Fruit fly (Drosophila melanogaster) whole organism, embryonic: Measurements from ENCODE around the gene CG12177.

ENCODE experiments used
- CG10267 ChIP-seq: fragments of 200-800 bp; sonication (Bioruptor generic); optimal IDR thresholded peaks from 2 replicates; lab custom pipeline; 2018; ENCODE audit warnings: missing biosample characterization, mild to moderate bottlenecking, missing genetic modification characterization, moderate library complexity
- CG11723 ChIP-seq: fragments of 200-800 bp; sonication (Bioruptor generic); optimal IDR thresholded peaks from 2 replicates; lab custom pipeline; 2017; ENCODE audit warnings: missing biosample characterization, mild to moderate bottlenecking, missing genetic modification characterization
- CG12659 ChIP-seq: fragments of 200-800 bp; sonication (Bioruptor generic); optimal IDR thresholded peaks from 3 replicates; lab custom pipeline; 2017; ENCODE audit warnings: mild to moderate bottlenecking, missing biosample characterization, missing genetic modification reagents, missing genetic modification characterization
- CG14860 ChIP-seq: fragments of 200-800 bp; sonication (Bioruptor generic); IDR thresholded peaks from 3 replicates; pipeline ENCODE4 v1.3.6; 2022; ENCODE audit warnings: missing biosample characterization, missing genetic modification characterization; ENCODE audit not compliant: partially characterized antibody
- CG17568 ChIP-seq: fragments of 200-800 bp; sonication (Bioruptor generic); optimal IDR thresholded peaks from 2 replicates; lab custom pipeline; 2018; ENCODE audit warnings: missing biosample characterization, mild to moderate bottlenecking, missing genetic modification characterization, moderate library complexity
- CG18619 ChIP-seq: fragments of 200-800 bp; sonication (Bioruptor generic); optimal IDR thresholded peaks from 3 replicates; lab custom pipeline; 2017; ENCODE audit warnings: missing biosample characterization, mild to moderate bottlenecking, missing genetic modification characterization
- CG2116 ChIP-seq: fragments of 200-800 bp; sonication (Bioruptor generic); optimal IDR thresholded peaks from 3 replicates; lab custom pipeline; 2018; ENCODE audit warnings: missing biosample characterization, mild to moderate bottlenecking, missing genetic modification characterization
- CG2129 ChIP-seq: fragments of 200-800 bp; sonication (Bioruptor generic); IDR thresholded peaks from 2 replicates; pipeline ENCODE4 v1.3.6; 2022; ENCODE audit warnings: missing biosample characterization, missing genetic modification characterization; ENCODE audit not compliant: partially characterized antibody
- CG30020 ChIP-seq: fragments of 200-800 bp; optimal IDR thresholded peaks from 2 replicates; lab custom pipeline; 2019; ENCODE audit warnings: missing biosample characterization, mild to moderate bottlenecking, missing genetic modification characterization, moderate library complexity
- CG34224 ChIP-seq: fragments of 200-800 bp; sonication (Bioruptor generic); IDR thresholded peaks from 3 replicates; pipeline ENCODE4 v1.3.6; 2022; ENCODE audit warnings: missing biosample characterization, missing genetic modification characterization; ENCODE audit not compliant: partially characterized antibody
- CG34422 ChIP-seq: fragments of 200-800 bp; sonication (Bioruptor generic); IDR thresholded peaks from 3 replicates; pipeline ENCODE4 v1.3.6; 2022; ENCODE audit warnings: missing biosample characterization, missing genetic modification characterization
- CG3995 ChIP-seq: fragments of 200-800 bp; sonication (Bioruptor generic); optimal IDR thresholded peaks from 3 replicates; lab custom pipeline; 2016; ENCODE audit warnings: missing biosample characterization, missing genetic modification characterization
- CG42726 ChIP-seq: fragments of 200-800 bp; sonication (Bioruptor generic); IDR thresholded peaks from 2 replicates; pipeline ENCODE4 v1.3.6; 2022; ENCODE audit warnings: missing biosample characterization, missing genetic modification characterization; ENCODE audit not compliant: partially characterized antibody
- CG4328 ChIP-seq: fragments of 200-800 bp; sonication (Bioruptor generic); optimal IDR thresholded peaks from 3 replicates; lab custom pipeline; 2017; ENCODE audit warnings: missing biosample characterization, missing genetic modification reagents, missing genetic modification characterization
- CG4617 ChIP-seq: fragments of 200-800 bp; sonication (Bioruptor generic); optimal IDR thresholded peaks from 3 replicates; lab custom pipeline; 2016; ENCODE audit warnings: missing biosample characterization, missing genetic modification characterization, borderline replicate concordance
- CG6791 ChIP-seq: fragments of 200-800 bp; sonication (Bioruptor generic); IDR thresholded peaks from 3 replicates; pipeline ENCODE4 v1.3.6; 2022; ENCODE audit warnings: missing biosample characterization, missing genetic modification characterization; ENCODE audit not compliant: partially characterized antibody
- CG6854 ChIP-seq: fragments of 200-800 bp; sonication (Bioruptor generic); optimal IDR thresholded peaks from 3 replicates; lab custom pipeline; 2017; ENCODE audit warnings: missing biosample characterization, mild to moderate bottlenecking, missing genetic modification characterization
- CG7963 ChIP-seq: fragments of 200-800 bp; sonication (Bioruptor generic); IDR thresholded peaks from 3 replicates; pipeline ENCODE4 v1.3.6; 2022; ENCODE audit warnings: missing biosample characterization, missing genetic modification characterization; ENCODE audit not compliant: partially characterized antibody
- Doc3 ChIP-seq: fragments of 200-800 bp; sonication (Bioruptor generic); IDR thresholded peaks from 3 replicates; pipeline ENCODE4 v1.3.6; 2022; ENCODE audit warnings: missing biosample characterization, missing genetic modification characterization; ENCODE audit not compliant: partially characterized antibody
- Dref ChIP-seq: fragments of 200-800 bp; sonication (Bioruptor generic); IDR thresholded peaks from 2 replicates; pipeline ENCODE4 v1.3.6; 2022; ENCODE audit warnings: missing biosample characterization, missing genetic modification characterization
- Elba2 ChIP-seq: fragments of 200-800 bp; sonication (Bioruptor generic); optimal IDR thresholded peaks from 3 replicates; lab custom pipeline; 2016; ENCODE audit warnings: missing biosample characterization, missing genetic modification characterization
- Ets97D ChIP-seq: fragments of 200-800 bp; sonication (Bioruptor generic); optimal IDR thresholded peaks from 3 replicates; lab custom pipeline; 2016; ENCODE audit warnings: missing biosample characterization, missing genetic modification characterization
- MBD-R2 ChIP-seq: fragments of 200-800 bp; sonication (Bioruptor generic); IDR thresholded peaks from 2 replicates; pipeline ENCODE4 v1.3.6; 2022; ENCODE audit warnings: missing biosample characterization, missing genetic modification characterization
- Mad ChIP-seq: fragments of 200-800 bp; sonication (Bioruptor generic); optimal IDR thresholded peaks from 2 replicates; lab custom pipeline; 2016; ENCODE audit warnings: missing biosample characterization, missing genetic modification characterization
- NK7.1 ChIP-seq: fragments of 200-800 bp; sonication (Bioruptor generic); optimal IDR thresholded peaks from 3 replicates; lab custom pipeline; 2016; ENCODE audit warnings: missing biosample characterization, missing genetic modification characterization
- Scr ChIP-seq: fragments of 200-800 bp; sonication (Bioruptor generic); IDR thresholded peaks from 2 replicates; pipeline ENCODE4 v1.3.6; 2022; ENCODE audit warnings: missing biosample characterization, missing genetic modification characterization; ENCODE audit not compliant: partially characterized antibody
- amos ChIP-seq: fragments of 200-800 bp; sonication (Bioruptor generic); IDR thresholded peaks from 2 replicates; pipeline ENCODE4 v1.3.6; 2022; ENCODE audit warnings: missing biosample characterization, missing genetic modification characterization; ENCODE audit not compliant: partially characterized antibody
- ato ChIP-seq: fragments of 200-800 bp; sonication (Bioruptor generic); IDR thresholded peaks from 2 replicates; pipeline ENCODE4 v1.3.6; 2022; ENCODE audit warnings: missing biosample characterization, missing genetic modification characterization; ENCODE audit not compliant: partially characterized antibody
- chinmo ChIP-seq: fragments of 200-800 bp; sonication (Bioruptor generic); IDR thresholded peaks from 4 replicates; pipeline ENCODE4 v1.3.6; 2022; ENCODE audit warnings: missing biosample characterization, missing genetic modification characterization; ENCODE audit not compliant: partially characterized antibody
- crol ChIP-seq: fragments of 200-800 bp; sonication (Bioruptor generic); IDR thresholded peaks from 2 replicates; pipeline ENCODE4 v1.3.6; 2022; ENCODE audit warnings: missing biosample characterization, missing genetic modification characterization
- crp ChIP-seq, 2 experiments: fragments of 200-800 bp; sonication (Bioruptor generic); optimal IDR thresholded peaks; 2 replicates in 1 of 2; 3 replicates in 1 of 2; lab custom pipeline; 2017; ENCODE audit warnings: missing biosample characterization in 2 of 2, missing genetic modification characterization in 2 of 2, mild to moderate bottlenecking in 1 of 2, moderate library complexity in 1 of 2
- ftz-f1 ChIP-seq: fragments of 200-800 bp; sonication (Bioruptor generic); optimal IDR thresholded peaks from 2 replicates; lab custom pipeline; 2016; ENCODE audit warnings: missing biosample characterization, missing genetic modification characterization
- grn ChIP-seq: fragments of 200-800 bp; sonication (Bioruptor generic); optimal IDR thresholded peaks from 3 replicates; lab custom pipeline; 2017; ENCODE audit warnings: missing biosample characterization, missing genetic modification characterization
- hbn ChIP-seq: fragments of 200-800 bp; sonication (Bioruptor generic); IDR thresholded peaks from 2 replicates; pipeline ENCODE4 v1.3.6; 2022; ENCODE audit warnings: missing biosample characterization, missing genetic modification characterization; ENCODE audit not compliant: partially characterized antibody
- lilli ChIP-seq: fragments of 200-800 bp; sonication (Bioruptor generic); optimal IDR thresholded peaks from 3 replicates; lab custom pipeline; 2016; ENCODE audit warnings: missing biosample characterization, missing genetic modification characterization
- onecut ChIP-seq: fragments of 200-800 bp; sonication (Bioruptor generic); IDR thresholded peaks from 2 replicates; pipeline ENCODE4 v1.3.6; 2022; ENCODE audit warnings: missing biosample characterization, missing genetic modification characterization
- salm ChIP-seq: fragments of 200-800 bp; sonication (Bioruptor generic); optimal IDR thresholded peaks from 2 replicates; lab custom pipeline; 2018; ENCODE audit warnings: missing biosample characterization, mild to moderate bottlenecking, missing genetic modification characterization
- sens ChIP-seq: fragments of 200-800 bp; sonication (Bioruptor generic); peaks from one replicate; lab custom pipeline; 2016; ENCODE audit warnings: missing biosample characterization, missing genetic modification characterization
- sna ChIP-seq: fragments of 200-800 bp; sonication (Bioruptor generic); IDR thresholded peaks from 2 replicates; pipeline ENCODE4 v1.3.6; 2022; ENCODE audit warnings: missing biosample characterization, missing genetic modification characterization; ENCODE audit not compliant: partially characterized antibody
- tna ChIP-seq: fragments of 200-800 bp; sonication (Bioruptor generic); IDR thresholded peaks from 2 replicates; pipeline ENCODE4 v1.3.6; 2022; ENCODE audit warnings: missing biosample characterization, missing genetic modification characterization; ENCODE audit not compliant: partially characterized antibody
- unc-4 ChIP-seq: fragments of 200-800 bp; sonication (Bioruptor generic); IDR thresholded peaks from 2 replicates; pipeline ENCODE4 v1.3.6; 2022; ENCODE audit warnings: missing biosample characterization, missing genetic modification characterization; ENCODE audit not compliant: partially characterized antibody
- zen2 ChIP-seq: fragments of 200-800 bp; sonication (Bioruptor generic); IDR thresholded peaks from 3 replicates; pipeline ENCODE4 v1.3.6; 2022; ENCODE audit warnings: missing biosample characterization, missing genetic modification characterization; ENCODE audit not compliant: partially characterized antibody

The CG12177 gene

DNA sequence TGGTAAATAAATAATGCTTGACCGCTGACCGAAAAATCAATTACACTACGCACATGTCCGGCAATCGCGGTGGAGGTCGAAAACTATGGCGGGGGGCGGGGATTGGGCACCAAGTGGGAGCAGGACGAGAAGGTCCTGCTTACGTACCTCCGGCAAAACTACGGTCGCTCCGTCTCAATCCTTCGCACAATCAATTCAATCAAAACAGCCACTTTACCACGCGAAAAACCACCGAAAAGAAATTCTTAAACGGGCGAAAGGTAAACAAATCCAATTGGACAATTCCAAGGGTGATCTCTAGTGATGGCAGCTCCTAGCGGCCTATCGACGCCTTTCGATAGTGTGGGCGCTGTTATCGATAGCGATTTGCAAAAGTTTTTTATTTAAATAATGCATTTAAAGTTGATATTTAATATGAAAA, 37.7 kb upstream of the CG12177 start, which contains the start of gene Nadsyn (continued):
- TF ChIP-seq lilli (GFP tag; lab: Kevin White, UChicago) (peak; percentile 9), CG6854 (no peak), NK7.1 (GFP tag; lab: Kevin White, UChicago) (no peak), ato (peak; percentile 52), crp (GFP tag; optimal IDR thresholded peaks at IDR 0.05; lab: Kevin White, UChicago) (no peak), CG34422 (0 out of 3 replicates have a peak, but pooled peaks have one; percentile 31), salm (tag; lab: Kevin White, UChicago) (no peak), Ets97D (GFP tag; lab: Kevin White, UChicago) (peak; percentile 25), CG17568 (GFP tag; lab: Kevin White, UChicago) (no peak), CG30020 (tag; lab: Kevin White, UChicago) (peak; percentile 7), tna (GFP tag; lab: Robert Waterston, UW) (peak; percentile 78), Mad (GFP tag; lab: Kevin White, UChicago) (no peak), CG2129 (GFP tag; lab: Robert Waterston, UW) (peak; percentile 65; the same call in 1 of the 2 replicates), sens (GFP tag; lab: Kevin White, UChicago) (peak; percentile 75), CG4328 (GFP tag; lab: Kevin White, UChicago) (no peak), unc-4 (GFP tag; lab: Robert Waterston, UW) (peak; percentile 81), Dref (GFP tag; lab: Robert Waterston, UW) (peak; percentile 85), chinmo (GFP tag; lab: Robert Waterston, UW) (0 out of 4 replicates have a peak, but pooled peaks have one; percentile 61), zen2 (GFP tag; lab: Robert Waterston, UW) (peak; percentile 71), Doc3 (peak; percentile 79), Elba2 (GFP tag; lab: Kevin White, UChicago) (peak; percentile 76), MBD-R2 (peak; percentile 73), Scr (peak; percentile 86), CG34224 (GFP tag; lab: Robert Waterston, UW) (peak; percentile 77), CG18619 (no peak), CG3995 (GFP tag; lab: Kevin White, UChicago) (peak; percentile 73), CG2116 (GFP tag; lab: Kevin White, UChicago) (peak; percentile 49), grn (GFP tag; lab: Kevin White, UChicago) (no peak), CG4617 (GFP tag; lab: Kevin White, UChicago) (peak; percentile 14), hbn (GFP tag; lab: Robert Waterston, UW) (peak; percentile 78), sna (GFP tag; lab: Robert Waterston, UW) (peak; percentile 68; the same call in 1 of the 2 replicates), amos (GFP tag; lab: Robert Waterston, UW) (peak; percentile 89), ftz-f1 (GFP tag; lab: Kevin White, UChicago) (peak; percentile 74), onecut (GFP tag; lab: Robert Waterston, UW) (peak; percentile 70), CG10267 (tag; lab: Kevin White, UChicago) (peak; percentile 13), CG42726 (GFP tag; lab: Robert Waterston, UW) (peak; percentile 66; the same call in 1 of the 2 replicates), CG7963 (GFP tag; lab: Robert Waterston, UW) (peak; percentile 82; the same call in 2 of the 3 replicates), CG12659 (GFP tag; lab: Kevin White, UChicago) (peak; percentile 49), CG14860 (GFP tag; lab: Robert Waterston, UW) (peak; percentile 69), crol (peak; percentile 77), CG11723 (GFP tag; lab: Kevin White, UChicago) (no peak), CG6791 (GFP tag; lab: Robert Waterston, UW) (peak; percentile 80)
